Worm (Caenorhabditis elegans) whole organism, L4 larva: Measurements from ENCODE around the gene ref-2.

Source experiments
- F44E2.7 ChIP-seq: fragments of 200-800 bp; sonication (Bioruptor generic); IDR thresholded peaks from 2 replicates; pipeline ENCODE4 v2.1.2; 2022; ENCODE audit warnings: missing genetic modification characterization, missing compliant biosample characterization
- T20F7.1 ChIP-seq: fragments of 200-800 bp; sonication (Bioruptor generic); optimal IDR thresholded peaks from 2 replicates; lab custom pipeline; 2018; ENCODE audit warnings: mild to moderate bottlenecking, missing genetic modification characterization, missing compliant biosample characterization
- Y75B8A.6 ChIP-seq: fragments of 200-800 bp; sonication (Bioruptor generic); IDR thresholded peaks from 2 replicates; pipeline ENCODE4 v1.3.6; 2022; ENCODE audit warnings: missing genetic modification reagents, missing genetic modification characterization, missing compliant biosample characterization
- ama-1 ChIP-seq: fragments of 150-350 bp; optimal IDR thresholded peaks from 2 replicates; lab custom pipeline; 2014; ENCODE audit warnings: inconsistent platforms, mixed read lengths
- dmd-9 ChIP-seq: fragments of 200-800 bp; sonication (Bioruptor generic); IDR thresholded peaks from 2 replicates; pipeline ENCODE4 v1.3.6; 2022; ENCODE audit warnings: missing genetic modification reagents, missing genetic modification characterization, missing compliant biosample characterization
- lin-13 ChIP-seq: fragments of 150-350 bp; optimal IDR thresholded peaks from 2 replicates; lab custom pipeline; 2014; ENCODE audit warnings: missing biosample characterization, missing genetic modification reagents, missing genetic modification characterization
- lsy-2 ChIP-seq, 2 experiments: fragments of 150-350 bp in 1 of 2; sonication (generic microtip) in 1 of 2; optimal IDR thresholded peaks; 2 replicates each; lab custom pipeline; 2014 to 2017; ENCODE audit warnings: missing biosample characterization in 2 of 2, missing genetic modification characterization in 2 of 2
- nhr-11 ChIP-seq: fragments of 150-350 bp; optimal IDR thresholded peaks from 2 replicates; lab custom pipeline; 2014; ENCODE audit warnings: missing biosample characterization, missing genetic modification characterization
- skn-1 ChIP-seq: fragments of 150-350 bp; optimal IDR thresholded peaks from 2 replicates; lab custom pipeline; 2014; ENCODE audit warnings: missing biosample characterization, missing genetic modification characterization
- zfp-2 ChIP-seq: sonication (generic microtip); optimal IDR thresholded peaks from 2 replicates; lab custom pipeline; 2016; ENCODE audit warnings: mild to moderate bottlenecking, missing genetic modification characterization, missing compliant biosample characterization

DNA sequence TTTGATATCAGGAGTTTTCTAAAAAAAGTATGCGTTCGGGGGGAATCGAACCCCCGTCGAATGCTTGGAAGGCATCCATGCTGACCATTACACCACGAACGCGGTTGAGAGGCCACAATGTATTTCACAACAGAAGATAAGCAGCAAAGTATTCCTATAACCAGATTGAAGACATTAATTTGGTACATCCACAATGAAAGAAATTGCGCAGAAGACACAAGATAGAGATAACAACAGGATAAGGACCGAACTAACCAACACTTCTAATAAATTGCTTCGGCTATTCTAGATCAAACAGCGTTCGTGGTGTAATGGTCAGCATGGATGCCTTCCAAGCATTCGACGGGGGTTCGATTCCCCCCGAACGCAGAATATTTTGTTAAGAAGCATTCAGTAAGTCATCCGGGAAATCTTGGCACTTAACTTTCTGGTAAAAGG is 50.3 kb downstream of the ref-2 start:
- peak; percentile 16 for TF ChIP-seq nhr-11 (tag; lab: Kevin White, UChicago)
- TF ChIP-seq T20F7.1 (GFP tag; lab: Kevin White, UChicago), result no peak
- TF ChIP-seq lsy-2 (tag; optimal IDR thresholded peaks at IDR 0.05; lab: Kevin White, UChicago), result peak in 1 of 2 experiments; percentile 47
- TF ChIP-seq lin-13 (GFP tag; lab: Kevin White, UChicago), result no peak
- TF ChIP-seq F44E2.7, result no peak
- peak; percentile 25 for TF ChIP-seq zfp-2 (tag; lab: Kevin White, UChicago)
- no peak for TF ChIP-seq ama-1
- peak; percentile 72; the same call in 1 of the 2 replicates for TF ChIP-seq dmd-9
- TF ChIP-seq Y75B8A.6, result no peak
- no peak for TF ChIP-seq skn-1 (tag; lab: Kevin White, UChicago)
